Worm (Caenorhabditis elegans): ENCODE data around the gene C33D9.13.

C33D9.13 gene

DNA sequence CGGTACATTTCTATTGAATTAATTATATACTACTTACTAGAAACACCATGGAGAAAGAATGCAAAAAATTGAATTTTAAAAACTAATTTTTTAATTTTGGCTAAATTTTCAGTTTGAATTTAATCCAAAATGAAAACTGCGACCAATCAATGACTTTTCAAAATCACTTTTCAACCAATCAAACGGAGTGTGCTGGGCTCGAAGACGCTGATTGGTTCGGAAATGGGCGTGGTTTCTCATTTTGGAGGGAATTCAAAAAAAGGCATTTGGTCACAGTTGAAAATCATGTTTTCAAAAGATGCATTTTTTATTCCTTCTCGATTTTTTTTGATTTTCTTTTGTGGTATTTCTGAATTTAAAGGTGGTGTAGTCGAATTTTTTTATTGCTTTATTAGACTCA, 36.1 kb downstream of the C33D9.13 start:
- TF ChIP-seq nfyb-1 (GFP tag; IDR thresholded peaks at IDR 0.05) (0 out of 2 replicates have a peak, but pooled peaks have one; percentile 36), mxl-1 (tag; optimal IDR thresholded peaks at IDR 0.05) (no peak), cebp-1 (GFP tag; IDR thresholded peaks at IDR 0.05) (no peak), cebp-1 (tag; optimal IDR thresholded peaks at IDR 0.05) (no peak), K12H6.12 (tag; optimal IDR thresholded peaks at IDR 0.05) (no peak)

DNA sequence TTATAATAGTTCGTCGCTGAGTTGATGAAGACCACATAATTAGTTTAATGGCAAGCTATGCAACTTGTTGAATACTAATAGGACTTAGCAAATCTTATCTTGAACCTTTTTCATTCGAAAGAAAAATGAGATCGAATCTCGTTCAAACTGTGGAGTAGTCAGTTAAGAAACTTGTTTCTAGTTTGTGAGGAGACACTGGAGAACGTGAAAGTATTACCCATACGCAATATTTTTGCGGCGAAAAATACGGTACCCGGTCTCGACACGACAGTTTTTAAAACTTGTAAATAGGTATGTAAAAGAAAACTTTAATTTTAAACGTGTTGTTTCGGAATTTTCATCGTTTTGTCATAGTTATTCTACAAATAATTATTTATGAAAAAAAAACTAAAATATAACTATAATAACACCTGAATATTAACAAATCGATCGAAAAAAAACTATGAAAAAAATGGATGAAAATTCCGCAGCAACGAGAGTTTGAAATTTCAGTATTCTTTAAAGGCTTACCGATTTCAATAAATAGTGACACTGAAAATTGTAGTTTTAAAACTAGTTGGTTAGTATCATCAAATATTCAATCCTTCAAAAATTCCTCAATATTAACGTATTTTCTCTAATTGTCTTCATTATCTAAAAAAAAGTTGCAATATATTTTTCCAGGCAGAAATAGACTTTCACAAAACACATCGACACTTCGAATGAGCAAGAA, 39.3 kb downstream of the C33D9.13 start, which contains the start of the genes F20C5.7 and parg-1:
TSS of gene F20C5.7 (minus strand) at position 101 of the 712 bp plus-strand sequence.
TSS of gene parg-1 (plus strand) at position 662 of the 712 bp plus-strand sequence.
- TF ChIP-seq Y53G8AR.9 (GFP tag; conservative IDR thresholded peaks at IDR 0.05) (0 out of 2 replicates have a peak, but pooled peaks have one; percentile 14), ztf-25 (GFP tag; IDR thresholded peaks at IDR 0.05) (no peak)

DNA sequence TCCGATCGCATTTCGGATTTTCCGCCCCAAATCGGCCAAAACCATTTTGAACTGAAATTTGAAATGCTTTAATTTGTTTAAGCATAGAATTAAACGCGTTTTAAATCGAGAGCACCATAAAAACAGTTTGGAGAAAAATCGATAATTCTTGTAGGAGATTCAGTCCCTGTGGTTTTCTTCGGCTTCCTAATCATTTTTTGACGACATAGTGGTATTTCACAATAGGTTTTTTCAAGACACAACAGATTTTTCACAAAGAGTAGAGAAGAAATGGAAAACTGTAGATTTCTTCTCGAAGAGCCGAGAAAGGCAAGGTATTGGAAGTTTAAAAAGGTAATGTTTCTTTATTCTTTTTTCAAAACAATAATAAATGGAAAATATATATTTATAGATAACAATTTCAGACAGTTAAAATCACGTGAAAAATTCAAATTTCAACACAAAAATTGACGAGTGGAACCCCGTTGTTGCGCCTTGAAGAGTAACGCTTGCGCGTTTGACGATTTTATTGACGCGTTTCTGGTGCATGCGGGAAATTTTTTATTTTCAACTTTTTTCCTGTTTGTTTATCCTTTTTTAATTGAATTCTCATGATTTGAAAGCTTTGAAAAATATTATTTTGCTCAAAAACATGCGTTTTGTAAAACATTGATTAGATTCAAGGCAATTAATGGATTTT, 41.3 kb downstream of the C33D9.13 start, which contains the start of gene F21D5.7:
TSS of gene F21D5.7 (minus strand) at position 51 of the 679 bp plus-strand sequence.
- TF ChIP-seq mes-4 (tag; optimal IDR thresholded peaks at IDR 0.05) = no peak
- TF ChIP-seq snpc-4 (GFP tag; optimal IDR thresholded peaks at IDR 0.05) = no peak
- peak in 3 of 4 experiments; percentile 51 to 63 (median 59) for TF ChIP-seq snpc-4 (tag; optimal IDR thresholded peaks at IDR 0.05)
- no peak for TF ChIP-seq nhr-120 (GFP tag; IDR thresholded peaks at IDR 0.05)
- TF ChIP-seq egl-44 (GFP tag; IDR thresholded peaks at IDR 0.05) = no peak
- no peak for TF ChIP-seq F57A8.1 (GFP tag; optimal IDR thresholded peaks at IDR 0.05)
- no peak for TF ChIP-seq snpc-1.1 (tag; optimal IDR thresholded peaks at IDR 0.05; ENCODE audit: insufficient read depth)
- no peak for TF ChIP-seq sptf-2 (GFP tag; optimal IDR thresholded peaks at IDR 0.05)
- no peak for TF ChIP-seq F37B4.10 (GFP tag; IDR thresholded peaks at IDR 0.05)
- peak; percentile 55 for TF ChIP-seq lsl-1 (GFP tag; optimal IDR thresholded peaks at IDR 0.05)
- TF ChIP-seq nhr-80 (tag; optimal IDR thresholded peaks at IDR 0.05) = peak; percentile 67
- 0 out of 2 replicates have a peak, but pooled peaks have one; percentile 41 for TF ChIP-seq attf-3 (GFP tag; conservative IDR thresholded peaks at IDR 0.05)
- TF ChIP-seq hrde-1 (tag; optimal IDR thresholded peaks at IDR 0.05; ENCODE audit: borderline replicate concordance) = no peak
- TF ChIP-seq athp-1 (tag; optimal IDR thresholded peaks at IDR 0.05) = no peak
- no peak for TF ChIP-seq let-526 (GFP tag; IDR thresholded peaks at IDR 0.05)
- no peak for TF ChIP-seq B0035.1 (tag; optimal IDR thresholded peaks at IDR 0.05)
- TF ChIP-seq lin-26 (GFP tag; IDR thresholded peaks at IDR 0.05) = no peak
- TF ChIP-seq ztf-3 (GFP tag; optimal IDR thresholded peaks at IDR 0.05) = no peak
- peak; percentile 36 for TF ChIP-seq madf-8 (GFP tag; conservative IDR thresholded peaks at IDR 0.05)
- no peak for TF ChIP-seq egl-18 (GFP tag; IDR thresholded peaks at IDR 0.05)
- TF ChIP-seq atf-7 (tag; optimal IDR thresholded peaks at IDR 0.05) = peak; percentile 28
- TF ChIP-seq repo-1 (tag; optimal IDR thresholded peaks at IDR 0.05) = peak; percentile 30
- peak; percentile 41 for TF ChIP-seq F33H1.4 (GFP tag; IDR thresholded peaks at IDR 0.05)
- no peak for TF ChIP-seq sea-2 (GFP tag; IDR thresholded peaks at IDR 0.05)
- no peak for TF ChIP-seq rpc-1 (optimal IDR thresholded peaks at IDR 0.05)
- TF ChIP-seq rpc-1 (tag; optimal IDR thresholded peaks at IDR 0.05) = no peak
- no peak for TF ChIP-seq ets-4 (GFP tag; optimal IDR thresholded peaks at IDR 0.05)
- no peak for TF ChIP-seq C06A6.2 (GFP tag; conservative IDR thresholded peaks at IDR 0.05)
- TF ChIP-seq dpl-1 (GFP tag; optimal IDR thresholded peaks at IDR 0.05) = peak; percentile 13
- TF ChIP-seq dox-1 (GFP tag; IDR thresholded peaks at IDR 0.05) = peak; percentile 88
- no peak for TF ChIP-seq cebp-2 (GFP tag; IDR thresholded peaks at IDR 0.05)
- TF ChIP-seq lin-54 (GFP tag; optimal IDR thresholded peaks at IDR 0.05) = peak; percentile 89
- TF ChIP-seq F10E7.11 (tag; optimal IDR thresholded peaks at IDR 0.05) = no peak
- no peak for TF ChIP-seq ceh-100 (GFP tag; IDR thresholded peaks at IDR 0.05)
- no peak for TF ChIP-seq T07F8.4 (tag; optimal IDR thresholded peaks at IDR 0.05)
- peak; percentile 81 for TF ChIP-seq Y53G8AR.9 (GFP tag; conservative IDR thresholded peaks at IDR 0.05)
- TF ChIP-seq ztf-28 (GFP tag; IDR thresholded peaks at IDR 0.05) = no peak
- TF ChIP-seq cebp-1 (GFP tag; IDR thresholded peaks at IDR 0.05) = peak; percentile 22; the same call in 1 of the 2 replicates
- TF ChIP-seq cebp-1 (tag; optimal IDR thresholded peaks at IDR 0.05) = peak; percentile 93
